Fruit fly (Drosophila melanogaster) whole organism, embryonic: ENCODE results near the gene Usp1.

Experiments
- BEAF-32 ChIP-seq: fragments of 200-800 bp; sonication (Bioruptor generic); optimal IDR thresholded peaks from 3 replicates; lab custom pipeline; 2017; ENCODE audit warnings: missing biosample characterization, missing genetic modification characterization, mild to moderate bottlenecking, moderate library complexity, missing genetic modification reagents
- CG10654 ChIP-seq: fragments of 200-800 bp; sonication (Bioruptor generic); optimal IDR thresholded peaks from 2 replicates; lab custom pipeline; 2016; ENCODE audit warnings: missing biosample characterization, missing genetic modification characterization
- CG10959 ChIP-seq: fragments of 200-800 bp; sonication (Bioruptor generic); IDR thresholded peaks from 2 replicates; pipeline ENCODE4 v1.3.6; 2022; ENCODE audit warnings: missing biosample characterization, missing genetic modification characterization
- CG11093 ChIP-seq: fragments of 200-800 bp; sonication (Bioruptor generic); IDR thresholded peaks from 3 replicates; pipeline ENCODE4 v1.3.6; 2022; ENCODE audit warnings: missing biosample characterization, missing genetic modification characterization
- CG12155 ChIP-seq: fragments of 200-800 bp; sonication (Bioruptor generic); optimal IDR thresholded peaks from 3 replicates; lab custom pipeline; 2016; ENCODE audit warnings: missing biosample characterization, missing genetic modification characterization
- CG12744 ChIP-seq: fragments of 200-800 bp; sonication (Bioruptor generic); optimal IDR thresholded peaks from 2 replicates; lab custom pipeline; 2016; ENCODE audit warnings: missing biosample characterization, missing genetic modification characterization
- CG12942 ChIP-seq: fragments of 200-800 bp; sonication (Bioruptor generic); optimal IDR thresholded peaks from 3 replicates; lab custom pipeline; 2016; ENCODE audit warnings: missing biosample characterization, missing genetic modification characterization
- CG13775 ChIP-seq: fragments of 200-800 bp; sonication (Bioruptor generic); optimal IDR thresholded peaks from 3 replicates; lab custom pipeline; 2017; ENCODE audit warnings: missing biosample characterization, mild to moderate bottlenecking, missing genetic modification characterization
- CG14667 ChIP-seq: fragments of 200-800 bp; sonication (Bioruptor generic); IDR thresholded peaks from 2 replicates; pipeline ENCODE4 v1.3.6; 2022; ENCODE audit warnings: missing biosample characterization, missing genetic modification characterization
- CG14860 ChIP-seq: fragments of 200-800 bp; sonication (Bioruptor generic); IDR thresholded peaks from 3 replicates; pipeline ENCODE4 v1.3.6; 2022; ENCODE audit warnings: missing biosample characterization, missing genetic modification characterization; ENCODE audit not compliant: partially characterized antibody
- CG17359 ChIP-seq: fragments of 200-800 bp; sonication (Bioruptor generic); optimal IDR thresholded peaks from 3 replicates; lab custom pipeline; 2018; ENCODE audit warnings: missing biosample characterization, mild to moderate bottlenecking, missing genetic modification characterization, moderate library complexity
- CG17568 ChIP-seq: fragments of 200-800 bp; sonication (Bioruptor generic); optimal IDR thresholded peaks from 2 replicates; lab custom pipeline; 2018; ENCODE audit warnings: missing biosample characterization, mild to moderate bottlenecking, missing genetic modification characterization, moderate library complexity
- CG18476 ChIP-seq: fragments of 200-800 bp; sonication (Bioruptor generic); optimal IDR thresholded peaks from 2 replicates; lab custom pipeline; 2016; ENCODE audit warnings: missing biosample characterization, mild to moderate bottlenecking, missing genetic modification characterization
- CG18619 ChIP-seq: fragments of 200-800 bp; sonication (Bioruptor generic); optimal IDR thresholded peaks from 3 replicates; lab custom pipeline; 2017; ENCODE audit warnings: missing biosample characterization, mild to moderate bottlenecking, missing genetic modification characterization
- CG32772 ChIP-seq: fragments of 200-800 bp; sonication (Bioruptor generic); IDR thresholded peaks from 2 replicates; pipeline ENCODE4 v1.3.6; 2022; ENCODE audit warnings: missing biosample characterization, missing genetic modification characterization
- CG34376 ChIP-seq: fragments of 200-800 bp; sonication (Bioruptor generic); optimal IDR thresholded peaks from 2 replicates; lab custom pipeline; 2018; ENCODE audit warnings: missing biosample characterization, mild to moderate bottlenecking, missing genetic modification characterization
- CG4282 ChIP-seq: fragments of 200-800 bp; sonication (Bioruptor generic); optimal IDR thresholded peaks from 2 replicates; lab custom pipeline; 2016; ENCODE audit warnings: missing biosample characterization, missing genetic modification characterization
- CG4617 ChIP-seq: fragments of 200-800 bp; sonication (Bioruptor generic); optimal IDR thresholded peaks from 3 replicates; lab custom pipeline; 2016; ENCODE audit warnings: missing biosample characterization, missing genetic modification characterization, borderline replicate concordance
- CG4707 ChIP-seq: fragments of 200-800 bp; sonication (Bioruptor generic); optimal IDR thresholded peaks from 2 replicates; lab custom pipeline; 2018; ENCODE audit warnings: missing biosample characterization, mild to moderate bottlenecking, missing genetic modification characterization, moderate library complexity
- CG6272 ChIP-seq: fragments of 200-800 bp; sonication (Bioruptor generic); IDR thresholded peaks from 2 replicates; pipeline ENCODE4 v1.3.6; 2022; ENCODE audit warnings: missing biosample characterization, missing genetic modification characterization
- CG6813 ChIP-seq: fragments of 200-800 bp; sonication (Bioruptor generic); optimal IDR thresholded peaks from 2 replicates; lab custom pipeline; 2017; ENCODE audit warnings: missing biosample characterization, missing genetic modification characterization, mild to moderate bottlenecking, moderate library complexity, missing genetic modification reagents
- CG7928 ChIP-seq: fragments of 200-800 bp; sonication (Bioruptor generic); optimal IDR thresholded peaks from 2 replicates; lab custom pipeline; 2017; ENCODE audit warnings: missing biosample characterization, mild to moderate bottlenecking, missing genetic modification characterization
- CG8089 ChIP-seq: fragments of 200-800 bp; sonication (Bioruptor generic); optimal IDR thresholded peaks from 3 replicates; lab custom pipeline; 2016; ENCODE audit warnings: missing biosample characterization, missing genetic modification characterization
- CG8478 ChIP-seq: fragments of >200 bp; optimal IDR thresholded peaks from 2 replicates; lab custom pipeline; 2018
- CG9876 ChIP-seq: fragments of 200-800 bp; sonication (Bioruptor generic); optimal IDR thresholded peaks from 2 replicates; lab custom pipeline; 2016; ENCODE audit warnings: missing biosample characterization, missing genetic modification characterization
- Dip2 ChIP-seq: fragments of 200-800 bp; sonication (Bioruptor generic); IDR thresholded peaks from 2 replicates; pipeline ENCODE4 v1.3.6; 2022; ENCODE audit warnings: missing biosample characterization, missing genetic modification characterization
- Drgx ChIP-seq: fragments of 200-800 bp; sonication (Bioruptor generic); IDR thresholded peaks from 2 replicates; pipeline ENCODE4 v1.3.6; 2022; ENCODE audit warnings: missing biosample characterization, missing genetic modification characterization
- Eip74EF ChIP-seq, 2 experiments: fragments of 200-800 bp in 1 of 2; fragments of >200 bp in 1 of 2; sonication (Bioruptor generic) in 1 of 2; optimal IDR thresholded peaks; 2 replicates each; lab custom pipeline; 2017 to 2019; ENCODE audit warnings: missing biosample characterization in 2 of 2, missing genetic modification characterization in 2 of 2, mild to moderate bottlenecking in 1 of 2, moderate library complexity in 1 of 2
- Gsc ChIP-seq: fragments of 200-800 bp; sonication (Bioruptor generic); IDR thresholded peaks from 2 replicates; pipeline ENCODE4 v1.3.6; 2022; ENCODE audit warnings: missing biosample characterization, missing genetic modification characterization
- Mrtf ChIP-seq: fragments of 200-800 bp; sonication (Bioruptor generic); IDR thresholded peaks from 3 replicates; pipeline ENCODE4 v1.3.6; 2022; ENCODE audit warnings: missing biosample characterization, missing genetic modification characterization
- Oli ChIP-seq: fragments of 200-800 bp; sonication (Bioruptor generic); optimal IDR thresholded peaks from 2 replicates; lab custom pipeline; 2018; ENCODE audit warnings: missing biosample characterization, mild to moderate bottlenecking, missing genetic modification characterization, moderate library complexity
- Rfx ChIP-seq: fragments of 200-800 bp; sonication (Bioruptor generic); IDR thresholded peaks from 2 replicates; pipeline ENCODE4 v1.3.6; 2022; ENCODE audit warnings: missing biosample characterization, missing genetic modification characterization
- Sox100B ChIP-seq: fragments of 200-800 bp; sonication (Bioruptor generic); optimal IDR thresholded peaks from 3 replicates; lab custom pipeline; 2018; ENCODE audit warnings: missing biosample characterization, mild to moderate bottlenecking, missing genetic modification characterization
- TFAM ChIP-seq: fragments of 200-800 bp; sonication (Bioruptor generic); optimal IDR thresholded peaks from 2 replicates; lab custom pipeline; 2017; ENCODE audit warnings: missing biosample characterization, missing genetic modification characterization, inconsistent platforms
- ato ChIP-seq: fragments of 200-800 bp; sonication (Bioruptor generic); IDR thresholded peaks from 2 replicates; pipeline ENCODE4 v1.3.6; 2022; ENCODE audit warnings: missing biosample characterization, missing genetic modification characterization; ENCODE audit not compliant: partially characterized antibody
- br ChIP-seq: fragments of >200 bp; optimal IDR thresholded peaks from 2 replicates; lab custom pipeline; 2017
- eyg ChIP-seq: fragments of 200-800 bp; sonication (Bioruptor generic); optimal IDR thresholded peaks from 3 replicates; lab custom pipeline; 2016; ENCODE audit warnings: missing biosample characterization, missing genetic modification characterization
- fd64A ChIP-seq: fragments of 200-800 bp; sonication (Bioruptor generic); optimal IDR thresholded peaks from 3 replicates; lab custom pipeline; 2018; ENCODE audit warnings: missing biosample characterization, mild to moderate bottlenecking, missing genetic modification characterization
- insv ChIP-seq, 2 experiments: fragments of 200-800 bp; sonication (Bioruptor generic); optimal IDR thresholded peaks; 3 replicates each; lab custom pipeline; 2016 to 2018; ENCODE audit warnings: missing biosample characterization in 2 of 2, missing genetic modification characterization in 2 of 2
- nerfin-1 ChIP-seq: fragments of 200-800 bp; sonication (Bioruptor generic); optimal IDR thresholded peaks from 3 replicates; lab custom pipeline; 2019; ENCODE audit warnings: missing biosample characterization, mild to moderate bottlenecking, missing genetic modification characterization, moderate library complexity
- p53 ChIP-seq: fragments of 200-800 bp; sonication (Bioruptor generic); optimal IDR thresholded peaks from 2 replicates; lab custom pipeline; 2016; ENCODE audit warnings: missing biosample characterization, missing genetic modification characterization
- pita ChIP-seq: fragments of 200-800 bp; sonication (Bioruptor generic); optimal IDR thresholded peaks from 2 replicates; lab custom pipeline; 2017; ENCODE audit warnings: missing biosample characterization, mild to moderate bottlenecking, missing genetic modification characterization
- pros ChIP-seq: fragments of 200-800 bp; sonication (Bioruptor generic); optimal IDR thresholded peaks from 3 replicates; lab custom pipeline; 2019; ENCODE audit warnings: missing biosample characterization, mild to moderate bottlenecking, missing genetic modification characterization, moderate library complexity
- sim ChIP-seq: fragments of 200-800 bp; sonication (Bioruptor generic); IDR thresholded peaks from 2 replicates; pipeline ENCODE4 v1.3.6; 2022; ENCODE audit warnings: missing biosample characterization, missing genetic modification characterization
- sna ChIP-seq: fragments of 200-800 bp; sonication (Bioruptor generic); IDR thresholded peaks from 2 replicates; pipeline ENCODE4 v1.3.6; 2022; ENCODE audit warnings: missing biosample characterization, missing genetic modification characterization; ENCODE audit not compliant: partially characterized antibody
- sug ChIP-seq: fragments of 200-800 bp; optimal IDR thresholded peaks from 2 replicates; lab custom pipeline; 2019; ENCODE audit warnings: missing biosample characterization, mild to moderate bottlenecking, missing genetic modification characterization, moderate library complexity
- tgo ChIP-seq: fragments of 200-800 bp; sonication (Bioruptor generic); IDR thresholded peaks from 3 replicates; pipeline ENCODE4 v1.3.6; 2022; ENCODE audit warnings: missing biosample characterization, missing genetic modification characterization
- unc-4 ChIP-seq: fragments of 200-800 bp; sonication (Bioruptor generic); IDR thresholded peaks from 2 replicates; pipeline ENCODE4 v1.3.6; 2022; ENCODE audit warnings: missing biosample characterization, missing genetic modification characterization; ENCODE audit not compliant: partially characterized antibody
- wdn ChIP-seq: fragments of 200-800 bp; sonication (Bioruptor generic); IDR thresholded peaks from 2 replicates; pipeline ENCODE4 v1.3.6; 2022; ENCODE audit warnings: missing biosample characterization, missing genetic modification characterization

Gene Usp1

DNA sequence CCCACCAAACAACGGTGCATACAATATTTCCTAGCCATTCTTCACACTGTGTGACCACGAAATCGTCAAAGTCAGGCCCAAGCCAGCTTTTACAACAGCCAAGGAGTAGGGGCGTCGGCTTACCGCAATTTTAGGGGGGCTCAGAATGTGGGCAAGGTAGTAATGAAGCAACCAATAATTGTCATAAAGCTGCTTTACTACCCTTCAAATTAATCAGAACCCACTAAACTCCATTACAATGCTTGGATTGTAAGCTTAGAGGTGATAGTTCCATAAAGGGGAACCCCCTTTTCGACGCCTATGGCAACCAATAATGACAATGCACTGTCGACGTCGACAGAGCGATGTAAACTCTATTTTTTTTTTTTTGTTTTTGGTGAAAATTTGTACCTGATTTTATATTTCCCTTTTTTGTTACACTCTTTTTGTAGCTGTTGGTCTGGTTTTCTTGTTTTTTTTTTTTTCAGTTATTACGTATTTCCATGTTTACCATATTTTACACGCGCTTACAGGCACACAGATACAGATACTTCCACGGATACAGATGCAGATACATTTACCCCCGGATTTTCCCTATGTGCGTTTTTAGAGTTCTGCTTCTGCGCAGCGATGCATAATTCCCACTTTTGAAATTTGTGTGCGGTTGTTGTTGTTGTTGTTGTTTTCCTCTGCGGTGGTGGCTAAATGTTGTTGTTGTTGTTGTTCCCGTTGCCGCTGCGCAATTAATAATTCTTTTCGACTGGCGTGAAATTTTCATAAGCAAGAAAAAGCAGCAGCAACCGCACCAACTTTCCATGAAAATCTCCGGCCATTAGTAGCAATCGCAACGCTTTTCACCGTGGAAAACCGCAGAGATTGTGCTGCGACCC, 24.1 kb upstream of the Usp1 start (continued):
- TF ChIP-seq CG18476 (GFP tag; lab: Kevin White, UChicago) (peak; percentile 60), CG9876 (GFP tag; lab: Kevin White, UChicago) (peak; percentile 64), CG4617 (GFP tag; lab: Kevin White, UChicago) (peak; percentile 28), nerfin-1 (tag; lab: Kevin White, UChicago) (peak; percentile 72), wdn (peak; percentile 44; the same call in 1 of the 2 replicates), TFAM (GFP tag; lab: Kevin White, UChicago) (peak; percentile 46), BEAF-32 (no peak), CG17568 (GFP tag; lab: Kevin White, UChicago) (peak; percentile 47), pita (GFP tag; lab: Kevin White, UChicago) (no peak), Sox100B (GFP tag; lab: Kevin White, UChicago) (peak; percentile 78), Oli (peak; percentile 84), Drgx (peak; percentile 62), insv (GFP tag; optimal IDR thresholded peaks at IDR 0.05; lab: Kevin White, UChicago) (no peak), CG18619 (GFP tag; lab: Kevin White, UChicago) (peak; percentile 51), CG10654 (peak; percentile 76), Mrtf (GFP tag; lab: Robert Waterston, UW) (peak; percentile 68; the same call in 2 of the 3 replicates), CG12155 (GFP tag; lab: Kevin White, UChicago) (peak; percentile 54), sna (GFP tag; lab: Robert Waterston, UW) (no peak), CG6813 (GFP tag; lab: Kevin White, UChicago) (peak; percentile 57), CG7928 (GFP tag; lab: Kevin White, UChicago) (no peak), CG32772 (peak; percentile 71), eyg (GFP tag; lab: Kevin White, UChicago) (peak; percentile 60), br (lab: Kevin White, UChicago) (no peak), CG4282 (GFP tag; lab: Kevin White, UChicago) (no peak), CG8089 (GFP tag; lab: Kevin White, UChicago) (peak; percentile 60), p53 (GFP tag; lab: Kevin White, UChicago) (no peak), CG14860 (GFP tag; lab: Robert Waterston, UW) (no peak), CG8478 (no peak), CG10959 (GFP tag; lab: Robert Waterston, UW) (peak; percentile 66), CG13775 (GFP tag; lab: Kevin White, UChicago) (peak; percentile 42), CG17359 (tag; lab: Kevin White, UChicago) (peak; percentile 85), tgo (GFP tag; lab: Robert Waterston, UW) (peak; percentile 69), Eip74EF (GFP tag; optimal IDR thresholded peaks at IDR 0.05; lab: Kevin White, UChicago) (peak in 1 of 2 experiments; percentile 78), CG4707 (GFP tag; lab: Kevin White, UChicago) (peak; percentile 65), CG6272 (GFP tag; lab: Robert Waterston, UW) (peak; percentile 66), Rfx (peak; percentile 60), CG34376 (GFP tag; lab: Kevin White, UChicago) (no peak), CG11093 (GFP tag; lab: Robert Waterston, UW) (peak; percentile 79), Dip2 (GFP tag; lab: Robert Waterston, UW) (no peak), sim (GFP tag; lab: Robert Waterston, UW) (peak; percentile 61; the same call in 1 of the 2 replicates), CG12744 (GFP tag; lab: Kevin White, UChicago) (no peak), unc-4 (GFP tag; lab: Robert Waterston, UW) (no peak), CG12942 (GFP tag; lab: Kevin White, UChicago) (peak; percentile 75), Gsc (GFP tag; lab: Robert Waterston, UW) (peak; percentile 60; the same call in 1 of the 2 replicates), sug (peak; percentile 12), fd64A (GFP tag; lab: Kevin White, UChicago) (peak; percentile 79), pros (GFP tag; lab: Kevin White, UChicago) (peak; percentile 30), CG14667 (GFP tag; lab: Robert Waterston, UW) (peak; percentile 54), ato (GFP tag; lab: Robert Waterston, UW) (no peak)
